Fruit fly (Drosophila melanogaster) S2 (cell line): ENCODE data around the gene CG13272.

Source experiments
- CG8478 ChIP-seq: fragments of >200 bp; optimal IDR thresholded peaks from 2 replicates; lab custom pipeline; 2018
- CTCF ChIP-seq, 2 experiments: fragments of >200 bp; optimal IDR thresholded peaks; 2 replicates each; lab custom pipeline; 2018

- no peak for TF ChIP-seq CTCF (optimal IDR thresholded peaks at IDR 0.05; lab: Kevin White, UChicago)
- TF ChIP-seq CG8478 (lab: Kevin White, UChicago) = no peak
Measured at dm6 chr2L:16847948-16848347, 43.3 kb downstream of the CG13272 start.
